Fruit fly (Drosophila melanogaster): Measurements from ENCODE around the gene wapl.

wapl gene

DNA sequence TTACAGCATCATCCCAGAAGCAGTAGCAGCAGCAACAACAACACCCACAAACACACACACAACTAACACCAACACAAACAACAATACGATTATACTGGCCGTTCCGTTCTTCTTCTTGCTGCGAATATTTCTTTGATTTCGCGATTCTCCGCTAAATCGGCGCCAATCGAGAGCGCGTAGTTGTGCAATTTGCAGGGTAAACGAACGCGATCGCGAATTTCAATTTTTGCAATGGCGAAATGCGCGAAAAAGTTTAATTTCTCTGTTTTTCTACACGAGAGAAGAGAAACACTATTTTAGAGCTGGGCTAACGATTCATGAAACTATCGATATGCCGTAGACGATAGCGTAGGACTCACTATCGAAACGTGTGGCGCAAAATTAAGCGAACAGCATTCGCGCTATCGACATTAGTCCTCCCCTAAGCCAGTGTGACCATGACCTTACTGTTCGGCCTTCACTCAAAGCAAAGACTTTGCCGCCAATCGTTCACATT lies at the start of gene wapl:
Gene wapl, minus strand, starts transcription at position 316 of the 496 bp plus-strand sequence.
- no peak for TF ChIP-seq psq (optimal IDR thresholded peaks at IDR 0.05)
- no peak for TF ChIP-seq CG8478 (optimal IDR thresholded peaks at IDR 0.05)
- no peak for TF ChIP-seq Dll (optimal IDR thresholded peaks at IDR 0.05)
- TF ChIP-seq EcR (GFP tag; optimal IDR thresholded peaks at IDR 0.05): no peak
- TF ChIP-seq pan (optimal IDR thresholded peaks at IDR 0.05): no peak

- TF ChIP-seq psq (optimal IDR thresholded peaks at IDR 0.05): no peak
- TF ChIP-seq pan (optimal IDR thresholded peaks at IDR 0.05): no peak
- no peak for TF ChIP-seq EcR (GFP tag; optimal IDR thresholded peaks at IDR 0.05)
- TF ChIP-seq CG8478 (optimal IDR thresholded peaks at IDR 0.05): no peak
- TF ChIP-seq Dll (optimal IDR thresholded peaks at IDR 0.05): no peak
- TF ChIP-seq usp (GFP tag; optimal IDR thresholded peaks at IDR 0.05): no peak
Measured at dm6 chrX:2203766-2204165, 45.0 kb upstream of the wapl start, which contains the start of gene FarO. FarO (minus strand) TSS chrX:2203866.

DNA sequence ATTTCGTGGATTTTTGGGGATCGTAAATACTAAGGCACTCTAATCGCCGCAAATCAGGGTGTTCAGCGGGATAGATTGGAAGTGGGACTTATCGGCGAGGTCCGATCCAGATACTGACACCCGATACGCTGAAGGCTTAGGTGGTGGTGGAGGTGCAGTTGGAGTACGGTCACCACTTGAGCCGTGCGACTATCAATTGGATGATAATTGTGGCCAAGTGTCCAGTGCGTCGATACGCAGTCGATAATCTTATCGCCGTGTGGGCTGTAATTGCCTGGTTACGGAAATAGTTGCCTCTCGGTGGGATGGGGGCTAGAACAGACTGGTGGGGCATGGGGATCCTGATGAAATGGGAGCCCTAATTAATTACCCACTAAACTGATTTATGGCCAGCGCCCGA lies 40.5 kb upstream of the wapl start:
- TF ChIP-seq psq (optimal IDR thresholded peaks at IDR 0.05): no peak
- TF ChIP-seq usp (GFP tag; optimal IDR thresholded peaks at IDR 0.05): no peak
- no peak for TF ChIP-seq CG8478 (optimal IDR thresholded peaks at IDR 0.05)
- no peak for TF ChIP-seq EcR (GFP tag; optimal IDR thresholded peaks at IDR 0.05)
- TF ChIP-seq Dll (optimal IDR thresholded peaks at IDR 0.05): no peak
- TF ChIP-seq pan (optimal IDR thresholded peaks at IDR 0.05): no peak

DNA sequence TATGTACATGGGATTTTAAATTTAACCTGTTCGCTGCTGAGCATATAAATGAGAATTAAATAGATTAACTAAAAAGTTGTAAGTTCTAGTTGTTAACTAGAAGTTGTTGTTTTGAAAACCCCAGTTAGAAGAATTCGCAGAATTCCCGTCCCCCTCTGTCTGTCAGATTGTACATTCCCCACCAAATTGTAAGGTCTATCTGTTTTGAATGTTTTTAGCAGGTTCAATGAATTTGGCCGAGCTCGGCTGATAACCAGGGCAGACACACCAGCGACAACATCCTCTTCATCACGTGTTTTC lies 39.4 kb upstream of the wapl start:
- TF ChIP-seq CG8478 (optimal IDR thresholded peaks at IDR 0.05): no peak
- TF ChIP-seq Dll (optimal IDR thresholded peaks at IDR 0.05): no peak
- TF ChIP-seq usp (GFP tag; optimal IDR thresholded peaks at IDR 0.05): no peak

DNA sequence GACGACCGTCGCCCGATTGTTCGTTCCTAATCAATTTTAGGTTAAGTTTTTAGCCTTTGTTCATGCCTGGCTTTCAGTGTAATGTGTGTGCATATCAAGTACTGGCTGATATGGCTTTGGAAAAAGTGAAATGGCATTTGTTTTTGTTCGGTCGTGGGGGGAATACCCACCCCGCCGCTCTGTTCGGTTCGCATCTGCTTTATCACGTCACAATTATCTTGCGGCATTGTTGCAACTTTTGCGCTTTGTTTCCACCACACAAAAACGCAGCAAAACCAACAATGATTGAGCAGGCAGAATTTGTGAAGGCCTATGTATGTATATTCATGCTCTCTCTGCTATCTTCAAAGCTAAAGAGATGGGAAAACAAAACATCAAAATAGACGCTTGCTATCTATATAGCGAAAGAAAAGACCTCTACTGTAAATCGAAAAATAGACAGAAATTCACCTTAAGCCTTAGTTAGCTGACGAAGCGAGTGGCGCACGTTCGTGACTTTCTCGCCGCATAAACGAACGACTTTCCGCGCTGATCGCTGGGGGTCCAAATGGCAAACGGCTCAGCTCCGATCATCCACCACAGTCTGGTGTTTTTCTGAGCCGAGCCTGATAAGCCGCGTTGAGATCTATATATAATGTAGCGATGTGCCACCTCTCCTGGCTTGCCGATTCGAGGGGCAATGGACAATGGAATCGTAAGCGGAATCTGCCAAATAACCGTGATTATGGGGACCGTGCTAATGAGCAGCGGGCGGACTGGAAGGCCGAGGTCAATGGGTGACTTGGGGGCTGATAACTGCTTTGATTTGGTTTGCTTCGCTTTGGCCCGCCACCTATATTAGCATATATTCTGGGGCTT lies 38.9 kb upstream of the wapl start:
- TF ChIP-seq Dll (optimal IDR thresholded peaks at IDR 0.05): no peak
- no peak for TF ChIP-seq CG8478 (optimal IDR thresholded peaks at IDR 0.05)
- TF ChIP-seq psq (optimal IDR thresholded peaks at IDR 0.05): no peak
- no peak for TF ChIP-seq EcR (GFP tag; optimal IDR thresholded peaks at IDR 0.05)
- TF ChIP-seq pan (optimal IDR thresholded peaks at IDR 0.05): no peak
- no peak for TF ChIP-seq usp (GFP tag; optimal IDR thresholded peaks at IDR 0.05)

DNA sequence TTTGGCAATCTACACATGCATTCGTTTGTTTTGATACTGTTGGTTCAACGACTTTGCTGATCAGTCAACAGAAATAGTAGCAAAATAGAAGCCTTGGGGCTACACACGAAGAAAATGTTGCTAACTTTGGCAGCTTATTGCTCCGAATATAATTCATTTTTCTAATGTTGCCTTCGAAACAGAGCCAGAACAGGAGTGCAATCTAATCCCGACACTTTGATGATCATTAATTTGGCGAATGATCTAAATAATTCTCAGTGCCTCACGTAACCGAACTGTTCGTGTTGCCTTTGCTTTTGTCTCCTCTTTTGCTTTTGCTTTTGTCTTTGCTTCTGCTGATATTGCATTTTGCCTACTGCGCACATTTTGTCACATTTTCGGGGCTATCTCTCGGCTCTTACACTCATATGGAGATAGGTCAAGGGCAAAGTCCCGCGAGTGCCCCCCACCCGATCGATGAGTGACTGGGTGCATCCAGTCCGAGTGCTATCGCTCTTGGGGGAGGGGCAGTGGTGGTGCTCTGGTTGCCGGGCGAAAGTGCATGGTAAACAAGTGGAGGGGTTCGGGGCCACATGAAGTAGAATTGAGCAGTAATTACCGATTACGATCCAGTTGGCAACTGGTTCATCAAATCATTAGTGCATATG lies 37.4 kb upstream of the wapl start:
- TF ChIP-seq usp (GFP tag; optimal IDR thresholded peaks at IDR 0.05): no peak
- TF ChIP-seq pan (optimal IDR thresholded peaks at IDR 0.05): no peak
- TF ChIP-seq Dll (optimal IDR thresholded peaks at IDR 0.05): no peak
- no peak for TF ChIP-seq CG8478 (optimal IDR thresholded peaks at IDR 0.05)
- no peak for TF ChIP-seq EcR (GFP tag; optimal IDR thresholded peaks at IDR 0.05)
- TF ChIP-seq psq (optimal IDR thresholded peaks at IDR 0.05): no peak

dm6 chrX:2194208-2195094 lies 35.7 kb upstream of the wapl start:
- TF ChIP-seq Dll (optimal IDR thresholded peaks at IDR 0.05): peak; percentile 87
- TF ChIP-seq CG8478 (optimal IDR thresholded peaks at IDR 0.05): no peak
- TF ChIP-seq psq (optimal IDR thresholded peaks at IDR 0.05): no peak
- no peak for TF ChIP-seq pan (optimal IDR thresholded peaks at IDR 0.05)
- no peak for TF ChIP-seq usp (GFP tag; optimal IDR thresholded peaks at IDR 0.05)
- TF ChIP-seq EcR (GFP tag; optimal IDR thresholded peaks at IDR 0.05): no peak

DNA sequence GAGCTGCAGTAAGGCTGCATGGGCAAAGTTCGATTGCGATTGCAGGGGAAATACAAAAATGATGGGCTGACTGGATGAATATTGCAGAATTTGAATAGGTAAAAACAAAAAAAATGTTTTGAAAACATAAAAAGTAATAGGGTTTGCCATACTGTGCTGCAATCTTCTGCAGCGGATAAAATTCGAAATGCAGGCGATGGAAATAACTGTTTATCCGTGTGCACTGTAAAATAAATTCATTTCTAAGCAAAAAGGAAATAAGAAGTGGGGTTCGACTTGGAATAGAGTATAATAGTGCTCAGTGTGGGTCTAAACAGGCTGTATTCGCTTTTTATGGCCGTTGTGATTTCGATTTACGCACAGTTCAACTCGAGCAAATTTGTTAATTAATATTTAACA lies 35.0 kb upstream of the wapl start, which contains the start of gene CG14053:
Gene CG14053, minus strand, starts transcription at position 101 of the 399 bp plus-strand sequence.
- no peak for TF ChIP-seq pan (optimal IDR thresholded peaks at IDR 0.05)
- TF ChIP-seq psq (optimal IDR thresholded peaks at IDR 0.05): no peak
- no peak for TF ChIP-seq CG8478 (optimal IDR thresholded peaks at IDR 0.05)
- TF ChIP-seq EcR (GFP tag; optimal IDR thresholded peaks at IDR 0.05): no peak
- no peak for TF ChIP-seq Dll (optimal IDR thresholded peaks at IDR 0.05)
- TF ChIP-seq usp (GFP tag; optimal IDR thresholded peaks at IDR 0.05): no peak

dm6 chrX:2193158-2193557 lies 34.4 kb upstream of the wapl start:
- TF ChIP-seq EcR (GFP tag; optimal IDR thresholded peaks at IDR 0.05) (no peak), CG8478 (optimal IDR thresholded peaks at IDR 0.05) (no peak), pan (optimal IDR thresholded peaks at IDR 0.05) (no peak), psq (optimal IDR thresholded peaks at IDR 0.05) (no peak), usp (GFP tag; optimal IDR thresholded peaks at IDR 0.05) (no peak), Dll (optimal IDR thresholded peaks at IDR 0.05) (no peak)

- TF ChIP-seq psq (optimal IDR thresholded peaks at IDR 0.05) (no peak), pan (optimal IDR thresholded peaks at IDR 0.05) (no peak), EcR (GFP tag; optimal IDR thresholded peaks at IDR 0.05) (no peak), usp (GFP tag; optimal IDR thresholded peaks at IDR 0.05) (no peak), Dll (optimal IDR thresholded peaks at IDR 0.05) (no peak), CG8478 (optimal IDR thresholded peaks at IDR 0.05) (no peak)
Measured at dm6 chrX:2191896-2192295, 33.1 kb upstream of the wapl start.

dm6 chrX:2188888-2189287 lies 30.1 kb upstream of the wapl start, which contains the start of gene Mct1:
Mct1 (plus strand) TSS chrX:2189188.
- no peak for TF ChIP-seq pan (optimal IDR thresholded peaks at IDR 0.05)
- TF ChIP-seq psq (optimal IDR thresholded peaks at IDR 0.05): no peak
- no peak for TF ChIP-seq CG8478 (optimal IDR thresholded peaks at IDR 0.05)
- no peak for TF ChIP-seq EcR (GFP tag; optimal IDR thresholded peaks at IDR 0.05)
- TF ChIP-seq usp (GFP tag; optimal IDR thresholded peaks at IDR 0.05): no peak
- TF ChIP-seq Dll (optimal IDR thresholded peaks at IDR 0.05): no peak

Data from whole organism.